Fruit fly (Drosophila melanogaster) whole organism, pupa: ENCODE data around the gene CG6951.

ENCODE experiments used
- CG12605 ChIP-seq: fragments of 200-800 bp; sonication (Bioruptor generic); IDR thresholded peaks from 2 replicates; pipeline ENCODE4 v1.3.6; 2022; ENCODE audit warnings: missing biosample characterization, missing genetic modification characterization
- CG15710 ChIP-seq: fragments of 200-800 bp; sonication (Bioruptor generic); optimal IDR thresholded peaks from 2 replicates; lab custom pipeline; 2018; ENCODE audit warnings: missing biosample characterization, mild to moderate bottlenecking, missing genetic modification characterization, moderate library complexity
- CG4496 ChIP-seq: fragments of 200-800 bp; sonication (Bioruptor generic); IDR thresholded peaks from 3 replicates; pipeline ENCODE4 v1.3.6; 2022; ENCODE audit warnings: missing biosample characterization, missing genetic modification characterization
- CG8301 ChIP-seq: fragments of 200-800 bp; sonication (Bioruptor generic); optimal IDR thresholded peaks from 2 replicates; lab custom pipeline; 2018; ENCODE audit warnings: missing biosample characterization, mild to moderate bottlenecking, missing genetic modification characterization
- CG9948 ChIP-seq: fragments of 200-800 bp; sonication (Bioruptor generic); optimal IDR thresholded peaks from 2 replicates; lab custom pipeline; 2018; ENCODE audit warnings: missing biosample characterization, mild to moderate bottlenecking, missing genetic modification characterization, moderate library complexity
- D1 ChIP-seq: fragments of 200-800 bp; sonication (Bioruptor generic); optimal IDR thresholded peaks from 2 replicates; lab custom pipeline; 2018; ENCODE audit warnings: missing biosample characterization, mild to moderate bottlenecking, missing genetic modification characterization, moderate library complexity
- EcR ChIP-seq: fragments of 200-800 bp; sonication (Bioruptor generic); optimal IDR thresholded peaks from 3 replicates; lab custom pipeline; 2019; ENCODE audit warnings: missing biosample characterization, missing genetic modification characterization, mild to moderate bottlenecking, moderate library complexity, missing genetic modification reagents
- Ets98B ChIP-seq: fragments of 200-800 bp; sonication (Bioruptor generic); IDR thresholded peaks from 2 replicates; pipeline ENCODE4 v1.3.6; 2022; ENCODE audit warnings: missing biosample characterization, missing genetic modification characterization
- Pif1A ChIP-seq: fragments of 200-800 bp; sonication (Bioruptor generic); optimal IDR thresholded peaks from 3 replicates; lab custom pipeline; 2016; ENCODE audit warnings: missing biosample characterization, missing genetic modification characterization
- Pif1B ChIP-seq: fragments of 200-800 bp; sonication (Bioruptor generic); optimal IDR thresholded peaks from 3 replicates; lab custom pipeline; 2016; ENCODE audit warnings: missing biosample characterization, missing genetic modification characterization
- gl ChIP-seq: fragments of 200-800 bp; sonication (Bioruptor generic); optimal IDR thresholded peaks from 2 replicates; lab custom pipeline; 2018; ENCODE audit warnings: missing biosample characterization, mild to moderate bottlenecking, missing genetic modification characterization
- rn ChIP-seq: fragments of 200-800 bp; sonication (Bioruptor generic); IDR thresholded peaks from 2 replicates; pipeline ENCODE4 v1.3.6; 2022; ENCODE audit warnings: missing biosample characterization, missing genetic modification characterization

dm6 chr3L:20205946-20206345 is 35.1 kb upstream of the CG6951 start, which contains the start of gene CG7290:
- TF ChIP-seq CG4496 (GFP tag; lab: Robert Waterston, UW) = no peak
- no peak for TF ChIP-seq D1 (tag; lab: Kevin White, UChicago)
- TF ChIP-seq CG8301 (tag; lab: Kevin White, UChicago) = no peak
- TF ChIP-seq Pif1B (GFP tag; lab: Kevin White, UChicago) = no peak
- TF ChIP-seq Pif1A (GFP tag; lab: Kevin White, UChicago) = no peak
- no peak for TF ChIP-seq EcR (GFP tag; lab: Kevin White, UChicago)
- no peak for TF ChIP-seq gl (tag; lab: Kevin White, UChicago)
- no peak for TF ChIP-seq CG15710 (tag; lab: Kevin White, UChicago)
- TF ChIP-seq CG12605 (GFP tag; lab: Robert Waterston, UW) = no peak
- no peak for TF ChIP-seq rn
- TF ChIP-seq CG9948 (tag; lab: Kevin White, UChicago) = no peak
- no peak for TF ChIP-seq Ets98B
